Worm (Caenorhabditis elegans) whole organism, late embryonic: ENCODE data around the gene T10G3.3.

Experiments used
- che-1 ChIP-seq: sonication (generic microtip); optimal IDR thresholded peaks from 2 replicates; lab custom pipeline; 2016; ENCODE audit warnings: mild to moderate bottlenecking, missing genetic modification characterization, missing compliant biosample characterization
- lin-11 ChIP-seq: fragments of 200-800 bp; sonication (Bioruptor generic); optimal IDR thresholded peaks from 2 replicates; lab custom pipeline; 2018; ENCODE audit warnings: mild to moderate bottlenecking, missing genetic modification characterization, missing compliant biosample characterization
- nfya-1 ChIP-seq: sonication (generic microtip); optimal IDR thresholded peaks from 2 replicates; lab custom pipeline; 2017; ENCODE audit warnings: missing genetic modification characterization, mild to moderate bottlenecking, missing compliant biosample characterization, antibody characterized with exemption, moderate library complexity
- pqm-1 ChIP-seq: sonication (generic microtip); optimal IDR thresholded peaks from 2 replicates; lab custom pipeline; 2016; ENCODE audit warnings: missing genetic modification characterization, missing compliant biosample characterization
- ttx-3 ChIP-seq: sonication (generic microtip); optimal IDR thresholded peaks from 2 replicates; lab custom pipeline; 2016; ENCODE audit warnings: missing genetic modification reagents, missing genetic modification characterization, missing compliant biosample characterization

DNA sequence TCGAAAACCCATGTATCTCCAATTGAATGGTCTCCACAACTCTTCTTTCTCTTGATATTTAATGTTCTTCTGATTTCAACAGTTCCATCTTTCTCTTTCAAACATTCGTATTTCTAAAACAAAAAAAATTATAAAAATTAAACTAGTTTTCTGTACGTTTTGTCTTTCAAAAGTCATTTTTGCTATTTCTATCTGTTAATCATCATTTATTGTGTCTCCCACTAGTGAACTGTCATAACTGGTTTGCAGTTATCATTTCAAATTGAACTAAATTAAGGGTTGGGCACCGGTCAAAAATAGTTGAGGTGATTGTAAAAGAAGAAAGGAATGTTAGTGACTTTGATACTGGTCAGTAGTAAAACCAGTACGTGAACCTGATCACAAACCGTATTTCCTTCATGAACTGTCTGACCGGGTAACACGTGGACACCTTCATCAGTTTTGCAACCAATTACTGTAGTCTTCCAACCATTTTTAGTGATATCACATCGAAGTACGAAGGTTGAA is 1.6 kb downstream of the T10G3.3 start:
- TF ChIP-seq ttx-3 (tag; lab: Kevin White, UChicago) (no peak), che-1 (tag; lab: Kevin White, UChicago) (no peak), pqm-1 (tag; lab: Kevin White, UChicago) (no peak), nfya-1 (tag; lab: Kevin White, UChicago) (no peak), lin-11 (tag; lab: Kevin White, UChicago) (no peak)
